Fruit fly (Drosophila melanogaster): Measurements from ENCODE around the gene tsg.
A peak's percentile ranks its signal among the peaks of the same experiment; 100 is the strongest.

The tsg gene

DNA sequence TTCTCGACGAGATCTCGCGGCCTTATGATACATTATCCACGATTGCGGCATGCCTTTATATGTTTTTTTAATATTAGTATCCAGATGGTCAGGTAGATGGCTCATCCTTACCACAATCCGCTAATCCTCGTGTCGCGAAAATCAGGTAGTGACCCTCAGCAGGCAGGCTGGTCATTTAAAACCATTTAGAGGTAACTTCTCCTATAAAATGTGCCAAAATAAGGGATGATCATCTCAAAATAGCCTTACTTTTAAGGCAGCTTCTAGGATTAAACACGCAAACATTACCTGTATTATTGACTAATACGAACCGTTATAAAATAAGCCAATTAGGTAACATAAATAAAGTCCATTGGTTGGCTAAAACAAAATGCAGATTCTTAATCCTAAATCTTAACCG is at the start of gene tsg:
Gene tsg, minus strand, starts transcription at position 37 of the 400 bp plus-strand sequence.
- no peak for TF ChIP-seq CG31627 (GFP tag; optimal IDR thresholded peaks at IDR 0.05)
- no peak for TF ChIP-seq Eip75B (GFP tag; optimal IDR thresholded peaks at IDR 0.05)
- no peak for TF ChIP-seq achi (GFP tag; optimal IDR thresholded peaks at IDR 0.05)
- TF ChIP-seq Gug (GFP tag; IDR thresholded peaks at IDR 0.05) = no peak
- TF ChIP-seq CG8319 (GFP tag; optimal IDR thresholded peaks at IDR 0.05) = no peak
- TF ChIP-seq CG11902 (GFP tag; optimal IDR thresholded peaks at IDR 0.05) = no peak

dm6 chrX:12035207-12035606 is 46.5 kb upstream of the tsg start:
- TF ChIP-seq Eip93F (GFP tag; optimal IDR thresholded peaks at IDR 0.05) = no peak
- no peak for TF ChIP-seq Hr39 (GFP tag; optimal IDR thresholded peaks at IDR 0.05)
- TF ChIP-seq CG6276 (GFP tag; optimal IDR thresholded peaks at IDR 0.05) = no peak
- TF ChIP-seq lz (GFP tag; optimal IDR thresholded peaks at IDR 0.05) = no peak
- no peak for TF ChIP-seq CG8632 (GFP tag; optimal IDR thresholded peaks at IDR 0.05)
- TF ChIP-seq Lpt (GFP tag; optimal IDR thresholded peaks at IDR 0.05) = no peak
- no peak for TF ChIP-seq fd85E (GFP tag; optimal IDR thresholded peaks at IDR 0.05)
- TF ChIP-seq acj6 (GFP tag; optimal IDR thresholded peaks at IDR 0.05) = no peak

DNA sequence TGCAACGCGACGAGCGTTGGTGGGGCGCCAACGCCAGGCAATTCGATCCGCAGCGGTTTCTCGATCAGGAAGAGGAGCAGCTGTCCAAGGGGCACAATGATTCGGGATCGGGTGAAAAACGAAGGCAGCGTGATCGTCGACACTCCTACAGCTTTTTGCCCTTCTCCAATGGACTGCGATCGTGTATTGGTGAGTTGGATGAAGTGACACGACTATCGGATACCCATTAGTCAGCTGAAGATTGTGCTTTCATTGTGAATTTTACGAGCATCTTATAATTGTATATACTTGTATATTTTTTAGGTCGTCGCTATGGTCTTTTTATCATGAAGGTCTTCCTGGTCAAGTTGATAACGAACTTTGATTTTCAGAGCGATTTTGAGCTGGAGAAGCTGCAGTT is 46.0 kb upstream of the tsg start:
- TF ChIP-seq svp (GFP tag) = peak; percentile 60
- TF ChIP-seq CG3919 (GFP tag; optimal IDR thresholded peaks at IDR 0.05) = no peak

DNA sequence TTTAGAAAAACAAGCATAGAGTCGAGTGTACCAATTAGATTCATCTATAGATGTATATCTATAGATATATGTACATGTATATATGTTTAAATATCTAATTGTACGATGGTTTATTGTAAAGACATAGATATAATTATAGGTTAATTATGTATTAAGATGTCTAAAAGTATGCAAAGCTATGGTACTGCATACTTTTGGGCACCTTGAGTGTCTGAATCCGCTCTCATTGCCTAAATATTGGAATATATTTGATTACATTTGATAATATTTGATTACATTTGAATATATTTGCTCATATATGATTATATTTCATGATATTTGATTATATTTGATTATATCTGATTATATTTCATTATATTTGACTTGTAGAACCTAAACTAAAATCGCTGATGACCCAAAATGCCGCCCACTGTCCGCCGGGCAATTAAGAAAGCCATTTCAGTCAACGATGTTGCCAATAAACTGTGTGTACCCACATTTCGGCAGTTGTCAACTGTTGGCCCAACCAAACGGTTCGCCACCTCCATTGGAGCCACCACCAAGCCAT is 43.5 kb upstream of the tsg start, which contains the start of gene Cyp318a1:
Gene Cyp318a1, plus strand, starts transcription at position 497 of the 547 bp plus-strand sequence.
- TF ChIP-seq Gug (GFP tag; IDR thresholded peaks at IDR 0.05) = no peak
- no peak for TF ChIP-seq CG8319 (GFP tag; optimal IDR thresholded peaks at IDR 0.05)
- no peak for TF ChIP-seq CG6854 (GFP tag; optimal IDR thresholded peaks at IDR 0.05)
- TF ChIP-seq CG4318 (GFP tag; optimal IDR thresholded peaks at IDR 0.05) = no peak
- no peak for TF ChIP-seq CG6808 (GFP tag; optimal IDR thresholded peaks at IDR 0.05)
- no peak for TF ChIP-seq achi (GFP tag; optimal IDR thresholded peaks at IDR 0.05)
- TF ChIP-seq CG8632 (GFP tag; optimal IDR thresholded peaks at IDR 0.05) = no peak
- TF ChIP-seq CG11762 (GFP tag; optimal IDR thresholded peaks at IDR 0.05; ENCODE audit: insufficient read depth) = no peak
- TF ChIP-seq Hr39 (GFP tag; optimal IDR thresholded peaks at IDR 0.05) = no peak
- no peak for TF ChIP-seq net (GFP tag; optimal IDR thresholded peaks at IDR 0.05)
- TF ChIP-seq topi (GFP tag; optimal IDR thresholded peaks at IDR 0.05) = no peak
- TF ChIP-seq eg (GFP tag; IDR thresholded peaks at IDR 0.05) = no peak
- no peak for TF ChIP-seq Ets21C (GFP tag; optimal IDR thresholded peaks at IDR 0.05)
- no peak for TF ChIP-seq CG6276 (GFP tag; optimal IDR thresholded peaks at IDR 0.05)
- TF ChIP-seq Hr4 (GFP tag; optimal IDR thresholded peaks at IDR 0.05) = no peak
- no peak for TF ChIP-seq CG11902 (GFP tag; optimal IDR thresholded peaks at IDR 0.05)
- no peak for TF ChIP-seq CG6792 (GFP tag; optimal IDR thresholded peaks at IDR 0.05)
- no peak for TF ChIP-seq Lpt (GFP tag; optimal IDR thresholded peaks at IDR 0.05)
- no peak for TF ChIP-seq CG3919 (GFP tag; optimal IDR thresholded peaks at IDR 0.05)
- no peak for TF ChIP-seq acj6 (GFP tag; optimal IDR thresholded peaks at IDR 0.05)

dm6 chrX:12031400-12031799 is 42.7 kb upstream of the tsg start, which contains the start of gene Cyp311a1:
Gene Cyp311a1, minus strand, starts transcription at chrX:12031465.
- peak; percentile 43 for TF ChIP-seq Eip78C (GFP tag)
- TF ChIP-seq CG8119 (GFP tag; IDR thresholded peaks at IDR 0.05) = peak; percentile 39; the same call in 1 of the 3 replicates
- no peak for TF ChIP-seq CG9139 (GFP tag; optimal IDR thresholded peaks at IDR 0.05)
- no peak for TF ChIP-seq CG8632 (GFP tag; optimal IDR thresholded peaks at IDR 0.05)
- TF ChIP-seq net (GFP tag; optimal IDR thresholded peaks at IDR 0.05) = no peak
- TF ChIP-seq achi (GFP tag; optimal IDR thresholded peaks at IDR 0.05) = no peak
- no peak for TF ChIP-seq fd85E (GFP tag; optimal IDR thresholded peaks at IDR 0.05)
- TF ChIP-seq eg (GFP tag; IDR thresholded peaks at IDR 0.05) = 0 out of 3 replicates have a peak, but pooled peaks have one; percentile 7
- TF ChIP-seq Sox14 (GFP tag; optimal IDR thresholded peaks at IDR 0.05) = no peak
- TF ChIP-seq Blimp-1 (GFP tag; optimal IDR thresholded peaks at IDR 0.05) = no peak
- peak; percentile 52; the same call in 1 of the 2 replicates for TF ChIP-seq CG15336 (GFP tag; IDR thresholded peaks at IDR 0.05)
- TF ChIP-seq svp (GFP tag) = no peak
- no peak for TF ChIP-seq fd59A (GFP tag; optimal IDR thresholded peaks at IDR 0.05)

Measured in whole organism, prepupa.